Worm (Caenorhabditis elegans): ENCODE data around the gene arl-1.
A peak's percentile ranks its signal among the peaks of the same experiment; 100 is the strongest.

Gene arl-1

DNA sequence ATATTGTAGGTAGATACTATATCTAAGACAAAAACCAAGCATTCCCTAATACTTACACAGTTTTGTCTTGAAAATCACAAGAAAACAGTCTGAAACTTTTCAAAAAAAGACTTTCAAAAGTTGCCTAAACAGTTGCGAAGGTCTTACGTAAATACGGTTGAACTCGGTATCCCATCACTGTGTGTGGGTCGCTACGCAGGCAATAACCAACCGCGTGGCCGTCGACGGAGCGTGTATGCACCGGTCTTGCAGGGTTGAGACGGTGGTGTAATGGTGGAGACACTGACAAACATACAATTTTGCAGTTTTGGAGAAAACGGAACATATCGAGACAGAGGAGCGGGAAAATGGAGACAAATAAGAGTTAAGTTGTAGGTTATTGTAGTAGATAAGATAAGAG lies 20.6 kb upstream of the arl-1 start, which contains the start of gene iff-2 (continued):
- TF ChIP-seq elt-3 (tag; optimal IDR thresholded peaks at IDR 0.05): peak; percentile 60 to 99 (median 98)
- peak; percentile 99 for TF ChIP-seq nhr-11 (tag; optimal IDR thresholded peaks at IDR 0.05)
- peak; percentile 52 for TF ChIP-seq unc-39 (tag; optimal IDR thresholded peaks at IDR 0.05)
- peak; percentile 96 for TF ChIP-seq fos-1 (tag; optimal IDR thresholded peaks at IDR 0.05)
- TF ChIP-seq nhr-28 (tag; optimal IDR thresholded peaks at IDR 0.05): peak; percentile 77
- TF ChIP-seq ztf-4 (tag; optimal IDR thresholded peaks at IDR 0.05): peak; percentile 88
- peak; percentile 29 for TF ChIP-seq nhr-67 (tag; optimal IDR thresholded peaks at IDR 0.05)
- TF ChIP-seq mdl-1 (tag; optimal IDR thresholded peaks at IDR 0.05): peak; percentile 92
- peak; percentile 100 for TF ChIP-seq lin-39 (tag; optimal IDR thresholded peaks at IDR 0.05)
- TF ChIP-seq ceh-82 (tag; optimal IDR thresholded peaks at IDR 0.05): peak; percentile 93
- peak; percentile 99 for TF ChIP-seq jun-1 (tag; optimal IDR thresholded peaks at IDR 0.05)
- TF ChIP-seq pqm-1 (tag; optimal IDR thresholded peaks at IDR 0.05): peak; percentile 99
- peak; percentile 95 for TF ChIP-seq snpc-4 (tag; optimal IDR thresholded peaks at IDR 0.05)
- peak; percentile 94 for TF ChIP-seq ceh-28 (tag; optimal IDR thresholded peaks at IDR 0.05)
- TF ChIP-seq egl-5 (tag; optimal IDR thresholded peaks at IDR 0.05): peak; percentile 99
- peak; percentile 22 for TF ChIP-seq ztf-11 (tag; optimal IDR thresholded peaks at IDR 0.05)
- peak; percentile 100 for TF ChIP-seq lin-15B (tag; optimal IDR thresholded peaks at IDR 0.05)
- TF ChIP-seq nhr-237 (tag; optimal IDR thresholded peaks at IDR 0.05): no peak
- TF ChIP-seq nhr-43 (tag; optimal IDR thresholded peaks at IDR 0.05; ENCODE audit: poor library complexity, severe bottlenecking): peak; percentile 98
- peak; percentile 92 for TF ChIP-seq elt-1 (tag; optimal IDR thresholded peaks at IDR 0.05)

DNA sequence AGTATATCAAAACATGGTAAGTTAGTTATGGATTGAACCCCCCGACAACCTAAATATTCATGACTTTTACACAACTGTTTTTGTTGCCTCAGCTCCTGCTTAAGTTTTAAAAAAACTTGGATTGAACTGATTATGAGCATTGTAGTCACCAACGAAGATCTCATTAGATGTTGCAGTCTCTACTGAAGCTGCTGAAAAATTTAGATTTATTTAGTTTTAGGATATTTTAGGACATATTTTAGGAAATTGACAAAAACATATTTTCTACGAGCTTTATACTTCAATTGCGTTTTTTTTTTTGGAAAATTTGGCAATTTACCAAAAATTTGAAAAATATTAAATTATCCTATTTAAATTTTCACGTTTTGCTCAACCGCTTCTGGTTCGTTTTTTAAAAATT lies 19.8 kb upstream of the arl-1 start, which contains the start of gene F54C9.14:
F54C9.14 (plus strand) TSS at position 301 of the 400 bp plus-strand sequence.
- TF ChIP-seq snpc-4 (tag; optimal IDR thresholded peaks at IDR 0.05) (no peak), nhr-67 (tag; optimal IDR thresholded peaks at IDR 0.05) (no peak), nhr-25 (tag; optimal IDR thresholded peaks at IDR 0.05) (no peak), lin-15B (tag; optimal IDR thresholded peaks at IDR 0.05) (no peak), zag-1 (tag; optimal IDR thresholded peaks at IDR 0.05) (no peak), jun-1 (tag; optimal IDR thresholded peaks at IDR 0.05) (no peak), elt-3 (tag; optimal IDR thresholded peaks at IDR 0.05) (no peak), ceh-28 (tag; optimal IDR thresholded peaks at IDR 0.05) (no peak), unc-62 (GFP tag; optimal IDR thresholded peaks at IDR 0.05) (no peak), lsy-12 (tag; optimal IDR thresholded peaks at IDR 0.05) (no peak), daf-12 (tag; optimal IDR thresholded peaks at IDR 0.05) (no peak)

DNA sequence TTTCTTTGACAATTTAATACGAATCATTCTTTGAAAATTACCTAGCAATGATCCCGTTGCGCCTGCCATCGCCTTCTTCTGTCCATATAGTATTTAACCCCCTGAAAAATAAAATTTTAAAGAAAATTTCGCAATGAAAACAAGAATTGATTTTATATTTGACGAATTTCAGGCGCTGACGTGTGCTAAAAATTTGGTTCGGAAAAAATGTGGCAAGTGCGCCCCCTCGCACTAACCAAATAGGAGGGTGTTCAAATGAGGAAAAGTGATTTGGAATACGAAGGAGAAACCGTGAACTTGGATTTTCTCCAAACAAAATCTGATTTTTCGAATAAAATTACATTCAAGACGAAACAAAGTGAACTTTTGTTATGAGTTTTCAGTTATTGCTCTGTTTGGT lies 15.8 kb upstream of the arl-1 start, which contains the start of gene stc-1:
stc-1 (minus strand) TSS at position 101 of the 400 bp plus-strand sequence.
- TF ChIP-seq nhr-12 (tag; optimal IDR thresholded peaks at IDR 0.05) (no peak), nhr-43 (tag; optimal IDR thresholded peaks at IDR 0.05; ENCODE audit: poor library complexity, severe bottlenecking) (no peak), nhr-25 (tag; optimal IDR thresholded peaks at IDR 0.05) (no peak), ztf-4 (tag; optimal IDR thresholded peaks at IDR 0.05) (no peak), R02D3.7 (tag; optimal IDR thresholded peaks at IDR 0.05) (no peak), nhr-237 (tag; optimal IDR thresholded peaks at IDR 0.05) (no peak), nhr-76 (tag; optimal IDR thresholded peaks at IDR 0.05) (no peak), eor-1 (tag; optimal IDR thresholded peaks at IDR 0.05) (no peak), lin-15B (tag; optimal IDR thresholded peaks at IDR 0.05) (peak; percentile 51), unc-62 (GFP tag; optimal IDR thresholded peaks at IDR 0.05) (no peak), ama-1 (optimal IDR thresholded peaks at IDR 0.05) (no peak), sea-2 (GFP tag; optimal IDR thresholded peaks at IDR 0.05) (no peak), nhr-28 (tag; optimal IDR thresholded peaks at IDR 0.05) (no peak), elt-3 (tag; optimal IDR thresholded peaks at IDR 0.05) (no peak), ZK546.5 (tag; optimal IDR thresholded peaks at IDR 0.05) (no peak), skn-1 (tag; optimal IDR thresholded peaks at IDR 0.05) (no peak), ztf-11 (tag; optimal IDR thresholded peaks at IDR 0.05) (no peak), snpc-4 (tag; optimal IDR thresholded peaks at IDR 0.05) (no peak), unc-39 (tag; optimal IDR thresholded peaks at IDR 0.05) (no peak), aly-2 (tag; optimal IDR thresholded peaks at IDR 0.05) (no peak), fkh-2 (tag; optimal IDR thresholded peaks at IDR 0.05) (no peak), ceh-16 (tag; optimal IDR thresholded peaks at IDR 0.05) (no peak), pha-4 (tag; optimal IDR thresholded peaks at IDR 0.05) (peak; percentile 52), tbx-2 (tag; optimal IDR thresholded peaks at IDR 0.05) (no peak), ceh-82 (tag; optimal IDR thresholded peaks at IDR 0.05) (no peak), ceh-9 (tag; optimal IDR thresholded peaks at IDR 0.05) (no peak), fos-1 (tag; optimal IDR thresholded peaks at IDR 0.05) (no peak), mml-1 (tag; optimal IDR thresholded peaks at IDR 0.05) (no peak), nhr-77 (tag; optimal IDR thresholded peaks at IDR 0.05) (no peak), ceh-28 (tag; optimal IDR thresholded peaks at IDR 0.05) (peak; percentile 1), daf-12 (tag; optimal IDR thresholded peaks at IDR 0.05) (no peak), jun-1 (tag; optimal IDR thresholded peaks at IDR 0.05) (no peak), egl-27 (tag; optimal IDR thresholded peaks at IDR 0.05) (no peak), elt-1 (tag; optimal IDR thresholded peaks at IDR 0.05) (no peak), mdl-1 (tag; optimal IDR thresholded peaks at IDR 0.05) (no peak), nfya-1 (tag; optimal IDR thresholded peaks at IDR 0.05; ENCODE audit: insufficient read depth) (peak; percentile 55), egl-5 (tag; optimal IDR thresholded peaks at IDR 0.05) (no peak), hmg-11 (tag; optimal IDR thresholded peaks at IDR 0.05) (no peak), fkh-10 (GFP tag; optimal IDR thresholded peaks at IDR 0.05) (no peak), nhr-67 (tag; optimal IDR thresholded peaks at IDR 0.05) (no peak), elt-2 (tag; optimal IDR thresholded peaks at IDR 0.05) (peak; percentile 25), lsy-12 (tag; optimal IDR thresholded peaks at IDR 0.05) (no peak), nhr-23 (tag; optimal IDR thresholded peaks at IDR 0.05) (no peak)
